Fruit fly (Drosophila melanogaster) whole organism, embryonic: ENCODE measurements around the gene Cpr65Au.

ENCODE experiments used
- BtbVII ChIP-seq: fragments of 200-800 bp; sonication (Bioruptor generic); optimal IDR thresholded peaks from 3 replicates; lab custom pipeline; 2017; ENCODE audit warnings: missing biosample characterization, mild to moderate bottlenecking, missing genetic modification characterization
- Bteb2 ChIP-seq: fragments of 200-800 bp; sonication (Bioruptor generic); optimal IDR thresholded peaks from 2 replicates; lab custom pipeline; 2016; ENCODE audit warnings: missing biosample characterization, missing genetic modification characterization
- CG10209 ChIP-seq: fragments of 200-800 bp; sonication (Bioruptor generic); optimal IDR thresholded peaks from 3 replicates; lab custom pipeline; 2017; ENCODE audit warnings: missing biosample characterization, mild to moderate bottlenecking, missing genetic modification characterization, missing genetic modification reagents
- CG10543 ChIP-seq: fragments of 200-800 bp; sonication (Bioruptor generic); optimal IDR thresholded peaks from 3 replicates; lab custom pipeline; 2017; ENCODE audit warnings: missing biosample characterization, mild to moderate bottlenecking, missing genetic modification characterization, moderate library complexity
- CG11247 ChIP-seq: fragments of 200-800 bp; sonication (Bioruptor generic); IDR thresholded peaks from 2 replicates; pipeline ENCODE4 v1.3.6; 2022; ENCODE audit warnings: missing biosample characterization, missing genetic modification characterization
- CG11398 ChIP-seq: fragments of 200-800 bp; sonication (Bioruptor generic); optimal IDR thresholded peaks from 2 replicates; lab custom pipeline; 2016; ENCODE audit warnings: missing biosample characterization, missing genetic modification characterization
- CG13287 ChIP-seq: fragments of 200-800 bp; sonication (Bioruptor generic); IDR thresholded peaks from 2 replicates; pipeline ENCODE4 v1.3.6; 2022; ENCODE audit warnings: missing biosample characterization, missing genetic modification characterization; ENCODE audit not compliant: partially characterized antibody
- CG13775 ChIP-seq: fragments of 200-800 bp; sonication (Bioruptor generic); optimal IDR thresholded peaks from 3 replicates; lab custom pipeline; 2017; ENCODE audit warnings: missing biosample characterization, mild to moderate bottlenecking, missing genetic modification characterization
- CG13894 ChIP-seq: fragments of 200-800 bp; sonication (Bioruptor generic); optimal IDR thresholded peaks from 3 replicates; lab custom pipeline; 2018; ENCODE audit warnings: missing biosample characterization, mild to moderate bottlenecking, missing genetic modification characterization, moderate library complexity
- CG15601 ChIP-seq: fragments of 200-800 bp; sonication (Bioruptor generic); optimal IDR thresholded peaks from 3 replicates; lab custom pipeline; 2019; ENCODE audit warnings: missing biosample characterization, mild to moderate bottlenecking, missing genetic modification characterization, moderate library complexity
- CG16815 ChIP-seq: fragments of 200-800 bp; sonication (Bioruptor generic); optimal IDR thresholded peaks from 3 replicates; lab custom pipeline; 2017; ENCODE audit warnings: missing biosample characterization, mild to moderate bottlenecking, missing genetic modification characterization
- CG17385 ChIP-seq: fragments of 200-800 bp; sonication (Bioruptor generic); optimal IDR thresholded peaks from 3 replicates; lab custom pipeline; 2018; ENCODE audit warnings: missing biosample characterization, mild to moderate bottlenecking, missing genetic modification characterization
- CG17829 ChIP-seq: fragments of 200-800 bp; optimal IDR thresholded peaks from 2 replicates; lab custom pipeline; 2019; ENCODE audit warnings: missing biosample characterization, mild to moderate bottlenecking, missing genetic modification characterization, moderate library complexity
- CG17912 ChIP-seq: fragments of 200-800 bp; sonication (Bioruptor generic); optimal IDR thresholded peaks from 2 replicates; lab custom pipeline; 2018; ENCODE audit warnings: missing biosample characterization, mild to moderate bottlenecking, missing genetic modification characterization
- CG2120 ChIP-seq: fragments of 200-800 bp; sonication (Bioruptor generic); optimal IDR thresholded peaks from 3 replicates; lab custom pipeline; 2016; ENCODE audit warnings: missing biosample characterization, missing genetic modification characterization
- CG2202 ChIP-seq: fragments of 200-800 bp; sonication (Bioruptor generic); optimal IDR thresholded peaks from 2 replicates; lab custom pipeline; 2018; ENCODE audit warnings: missing biosample characterization, mild to moderate bottlenecking, missing genetic modification characterization
- CG2889 ChIP-seq: fragments of 200-800 bp; sonication (Bioruptor generic); IDR thresholded peaks from 3 replicates; pipeline ENCODE4 v1.3.6; 2022; ENCODE audit warnings: missing biosample characterization, missing genetic modification characterization
- CG30431 ChIP-seq: fragments of 200-800 bp; sonication (Bioruptor generic); optimal IDR thresholded peaks from 2 replicates; lab custom pipeline; 2017; ENCODE audit warnings: missing biosample characterization, missing genetic modification characterization
- CG34376 ChIP-seq: fragments of 200-800 bp; sonication (Bioruptor generic); optimal IDR thresholded peaks from 2 replicates; lab custom pipeline; 2018; ENCODE audit warnings: missing biosample characterization, mild to moderate bottlenecking, missing genetic modification characterization
- CG6765 ChIP-seq: fragments of 200-800 bp; sonication (Bioruptor generic); optimal IDR thresholded peaks from 3 replicates; lab custom pipeline; 2017; ENCODE audit warnings: missing biosample characterization, mild to moderate bottlenecking, missing genetic modification characterization
- CG6791 ChIP-seq: fragments of 200-800 bp; sonication (Bioruptor generic); IDR thresholded peaks from 3 replicates; pipeline ENCODE4 v1.3.6; 2022; ENCODE audit warnings: missing biosample characterization, missing genetic modification characterization; ENCODE audit not compliant: partially characterized antibody
- CG9876 ChIP-seq: fragments of 200-800 bp; sonication (Bioruptor generic); optimal IDR thresholded peaks from 2 replicates; lab custom pipeline; 2016; ENCODE audit warnings: missing biosample characterization, missing genetic modification characterization
- Dbx ChIP-seq: fragments of 200-800 bp; sonication (Bioruptor generic); IDR thresholded peaks from 3 replicates; pipeline ENCODE4 v1.3.6; 2022; ENCODE audit warnings: missing biosample characterization, missing genetic modification characterization
- Dref ChIP-seq: fragments of 200-800 bp; sonication (Bioruptor generic); IDR thresholded peaks from 2 replicates; pipeline ENCODE4 v1.3.6; 2022; ENCODE audit warnings: missing biosample characterization, missing genetic modification characterization
- E2f2 ChIP-seq: fragments of 200-800 bp; sonication (Bioruptor generic); IDR thresholded peaks from 2 replicates; pipeline ENCODE4 v1.3.6; 2022; ENCODE audit warnings: missing biosample characterization, missing genetic modification characterization
- Fer3 ChIP-seq: fragments of 200-800 bp; sonication (Bioruptor generic); optimal IDR thresholded peaks from 2 replicates; lab custom pipeline; 2018; ENCODE audit warnings: missing biosample characterization, mild to moderate bottlenecking, missing genetic modification characterization, moderate library complexity
- H15 ChIP-seq: fragments of 200-800 bp; sonication (Bioruptor generic); IDR thresholded peaks from 3 replicates; pipeline ENCODE4 v1.3.6; 2022; ENCODE audit warnings: missing biosample characterization, missing genetic modification characterization
- Poxn ChIP-seq: fragments of 200-800 bp; sonication (Bioruptor generic); IDR thresholded peaks from 2 replicates; pipeline ENCODE4 v1.3.6; 2022; ENCODE audit warnings: missing biosample characterization, missing genetic modification characterization
- Side ChIP-seq: fragments of 200-800 bp; sonication (Bioruptor generic); optimal IDR thresholded peaks from 2 replicates; lab custom pipeline; 2016; ENCODE audit warnings: missing biosample characterization, missing genetic modification characterization
- Ssrp ChIP-seq: fragments of 200-800 bp; sonication (Bioruptor generic); optimal IDR thresholded peaks from 2 replicates; lab custom pipeline; 2018; ENCODE audit warnings: missing biosample characterization, mild to moderate bottlenecking, missing genetic modification characterization, moderate library complexity
- abd-A ChIP-seq: fragments of 200-800 bp; sonication (Bioruptor generic); optimal IDR thresholded peaks from 3 replicates; lab custom pipeline; 2019; ENCODE audit warnings: missing biosample characterization, mild to moderate bottlenecking, missing genetic modification characterization, moderate library complexity
- croc ChIP-seq: fragments of 200-800 bp; sonication (Bioruptor generic); conservative IDR thresholded peaks from 3 replicates; pipeline ENCODE4 v1.3.6; 2022; ENCODE audit warnings: missing biosample characterization, missing genetic modification characterization
- disco-r ChIP-seq: fragments of 200-800 bp; sonication (Bioruptor generic); optimal IDR thresholded peaks from 2 replicates; lab custom pipeline; 2016; ENCODE audit warnings: missing biosample characterization, missing genetic modification characterization
- fd96Cb ChIP-seq: fragments of 200-800 bp; sonication (Bioruptor generic); optimal IDR thresholded peaks from 2 replicates; lab custom pipeline; 2018; ENCODE audit warnings: missing biosample characterization, mild to moderate bottlenecking, missing genetic modification characterization, moderate library complexity
- hb ChIP-seq: fragments of 200-800 bp; sonication (Bioruptor generic); IDR thresholded peaks from 3 replicates; pipeline ENCODE4 v1.3.6; 2022; ENCODE audit warnings: missing biosample characterization, missing genetic modification characterization; ENCODE audit not compliant: partially characterized antibody
- insv ChIP-seq, 2 experiments: fragments of 200-800 bp; sonication (Bioruptor generic); optimal IDR thresholded peaks; 3 replicates each; lab custom pipeline; 2016 to 2018; ENCODE audit warnings: missing biosample characterization in 2 of 2, missing genetic modification characterization in 2 of 2
- lab ChIP-seq: fragments of 200-800 bp; sonication (Bioruptor generic); optimal IDR thresholded peaks from 3 replicates; lab custom pipeline; 2017; ENCODE audit warnings: missing biosample characterization, missing genetic modification characterization, mild to moderate bottlenecking, moderate library complexity, missing genetic modification reagents
- lov ChIP-seq, 2 experiments: fragments of 200-800 bp in 1 of 2; fragments of >200 bp in 1 of 2; sonication (Bioruptor generic) in 1 of 2; IDR thresholded peaks in 1 of 2; optimal IDR thresholded peaks in 1 of 2; 2 replicates in 1 of 2; 3 replicates in 1 of 2; pipeline versions ENCODE4 v1.3.6 to Lab custom; 2017 to 2022; ENCODE audit warnings: missing biosample characterization in 1 of 2, missing genetic modification characterization in 1 of 2
- nerfin-1 ChIP-seq: fragments of 200-800 bp; sonication (Bioruptor generic); optimal IDR thresholded peaks from 3 replicates; lab custom pipeline; 2019; ENCODE audit warnings: missing biosample characterization, mild to moderate bottlenecking, missing genetic modification characterization, moderate library complexity
- pita ChIP-seq: fragments of 200-800 bp; sonication (Bioruptor generic); optimal IDR thresholded peaks from 2 replicates; lab custom pipeline; 2017; ENCODE audit warnings: missing biosample characterization, mild to moderate bottlenecking, missing genetic modification characterization
- pros ChIP-seq: fragments of 200-800 bp; sonication (Bioruptor generic); optimal IDR thresholded peaks from 3 replicates; lab custom pipeline; 2019; ENCODE audit warnings: missing biosample characterization, mild to moderate bottlenecking, missing genetic modification characterization, moderate library complexity
- sd ChIP-seq: fragments of 200-800 bp; sonication (Bioruptor generic); optimal IDR thresholded peaks from 3 replicates; lab custom pipeline; 2018; ENCODE audit warnings: missing biosample characterization, mild to moderate bottlenecking, missing genetic modification characterization, moderate library complexity
- sqz ChIP-seq: fragments of 200-800 bp; sonication (Bioruptor generic); optimal IDR thresholded peaks from 3 replicates; lab custom pipeline; 2018; ENCODE audit warnings: missing biosample characterization, mild to moderate bottlenecking, missing genetic modification characterization
- ssp ChIP-seq: fragments of 200-800 bp; sonication (Bioruptor generic); IDR thresholded peaks from 2 replicates; pipeline ENCODE4 v1.3.6; 2022; ENCODE audit warnings: missing biosample characterization, missing genetic modification characterization
- usp ChIP-seq: fragments of >200 bp; optimal IDR thresholded peaks from 2 replicates; lab custom pipeline; 2017; ENCODE audit warnings: missing biosample characterization, missing genetic modification characterization
- yki ChIP-seq: fragments of >200 bp; optimal IDR thresholded peaks from 3 replicates; lab custom pipeline; 2018

Gene Cpr65Au

DNA sequence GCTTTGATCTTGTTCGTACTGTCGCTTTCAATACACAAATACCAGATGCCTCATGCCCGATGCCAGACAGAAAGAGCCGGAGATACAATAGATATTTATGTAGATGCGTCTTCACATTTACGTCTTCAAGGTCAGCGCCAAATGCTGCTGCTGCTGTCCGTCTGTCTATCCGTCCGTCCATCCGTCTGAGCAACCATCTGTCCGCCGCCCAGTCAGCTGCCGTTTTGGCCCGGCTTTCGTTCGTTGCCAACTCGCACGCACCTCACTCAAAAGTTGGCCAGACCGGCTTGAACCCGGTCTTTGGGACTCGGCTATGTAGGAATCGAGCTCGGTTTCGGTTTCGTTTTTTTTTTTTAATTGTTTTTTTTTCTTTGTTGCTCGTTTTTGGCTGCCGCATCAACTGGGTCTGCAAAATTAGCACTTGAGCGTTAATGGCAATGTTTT is 23.1 kb upstream of the Cpr65Au start (continued):
- TF ChIP-seq CG30431 (GFP tag; lab: Kevin White, UChicago): no peak
- no peak for TF ChIP-seq nerfin-1 (tag; lab: Kevin White, UChicago)
- no peak for TF ChIP-seq CG11247 (GFP tag; lab: Robert Waterston, UW)
- TF ChIP-seq BtbVII: no peak
- TF ChIP-seq Poxn (GFP tag; lab: Robert Waterston, UW): no peak
- no peak for TF ChIP-seq yki (lab: Kevin White, UChicago)
- no peak for TF ChIP-seq CG2202
- no peak for TF ChIP-seq Ssrp (tag; lab: Kevin White, UChicago)
- no peak for TF ChIP-seq H15 (GFP tag; lab: Robert Waterston, UW)
- no peak for TF ChIP-seq Side (GFP tag; lab: Kevin White, UChicago)
- no peak for TF ChIP-seq Bteb2 (GFP tag; lab: Kevin White, UChicago)
- no peak for TF ChIP-seq CG2120 (GFP tag; lab: Kevin White, UChicago)
- no peak for TF ChIP-seq CG17385
- no peak for TF ChIP-seq CG11398 (GFP tag; lab: Kevin White, UChicago)
- no peak for TF ChIP-seq CG15601
- 0 out of 3 replicates have a peak, but pooled peaks have one; percentile 6 for TF ChIP-seq CG6791
- TF ChIP-seq CG9876 (GFP tag; lab: Kevin White, UChicago): no peak
- TF ChIP-seq Dref: no peak
- no peak for TF ChIP-seq lab (GFP tag; lab: Kevin White, UChicago)
- no peak for TF ChIP-seq CG13287
- no peak for TF ChIP-seq CG17829
- peak; percentile 71 for TF ChIP-seq abd-A (tag; lab: Kevin White, UChicago)
- TF ChIP-seq CG34376 (GFP tag; lab: Kevin White, UChicago): no peak
- no peak for TF ChIP-seq ssp (GFP tag; lab: Robert Waterston, UW)
- TF ChIP-seq CG13775 (GFP tag; lab: Kevin White, UChicago): no peak
- peak; percentile 33 for TF ChIP-seq sqz (GFP tag; lab: Kevin White, UChicago)
- peak; percentile 99 for TF ChIP-seq pros (GFP tag; lab: Kevin White, UChicago)
- TF ChIP-seq CG6765 (GFP tag; lab: Kevin White, UChicago): no peak
- TF ChIP-seq fd96Cb (tag; lab: Kevin White, UChicago): no peak
- peak; percentile 36 for TF ChIP-seq CG10543 (GFP tag; lab: Kevin White, UChicago)
- no peak for TF ChIP-seq usp (GFP tag; lab: Kevin White, UChicago)
- no peak for TF ChIP-seq Fer3 (tag; lab: Kevin White, UChicago)
- no peak for TF ChIP-seq CG2889 (GFP tag; lab: Robert Waterston, UW)
- TF ChIP-seq pita (GFP tag; lab: Kevin White, UChicago): no peak
- no peak for TF ChIP-seq lov (optimal IDR thresholded peaks at IDR 0.05; lab: Kevin White, UChicago)
- no peak for TF ChIP-seq lov (GFP tag; IDR thresholded peaks at IDR 0.05; lab: Robert Waterston, UW)
- TF ChIP-seq CG13894 (tag; lab: Kevin White, UChicago): peak; percentile 50
- TF ChIP-seq CG17912 (GFP tag; lab: Kevin White, UChicago): no peak
- TF ChIP-seq disco-r: no peak
- no peak for TF ChIP-seq E2f2 (GFP tag; lab: Robert Waterston, UW)
- TF ChIP-seq Dbx: no peak
- TF ChIP-seq hb: no peak
- no peak for TF ChIP-seq insv (GFP tag; optimal IDR thresholded peaks at IDR 0.05; lab: Kevin White, UChicago)
- TF ChIP-seq sd (tag; lab: Kevin White, UChicago): peak; percentile 82
- TF ChIP-seq CG16815: no peak
- TF ChIP-seq croc (GFP tag; lab: Robert Waterston, UW): no peak
- TF ChIP-seq CG10209: peak; percentile 48
